Fruit fly (Drosophila melanogaster) whole organism, embryonic: ENCODE data around the gene twf.

Experiments
- Abd-B ChIP-seq: fragments of 200-800 bp; sonication (Bioruptor generic); optimal IDR thresholded peaks from 2 replicates; lab custom pipeline; 2018; ENCODE audit warnings: missing biosample characterization, mild to moderate bottlenecking, missing genetic modification characterization, moderate library complexity
- BtbVII ChIP-seq: fragments of 200-800 bp; sonication (Bioruptor generic); optimal IDR thresholded peaks from 3 replicates; lab custom pipeline; 2017; ENCODE audit warnings: missing biosample characterization, mild to moderate bottlenecking, missing genetic modification characterization
- CG10147 ChIP-seq: fragments of 200-800 bp; sonication (Bioruptor generic); optimal IDR thresholded peaks from 2 replicates; lab custom pipeline; 2019; ENCODE audit warnings: missing biosample characterization, mild to moderate bottlenecking, missing genetic modification characterization, moderate library complexity
- CG10565 ChIP-seq: fragments of 200-800 bp; sonication (Bioruptor generic); optimal IDR thresholded peaks from 3 replicates; lab custom pipeline; 2016; ENCODE audit warnings: missing biosample characterization, mild to moderate bottlenecking, missing genetic modification characterization
- CG15269 ChIP-seq: fragments of 200-800 bp; sonication (Bioruptor generic); optimal IDR thresholded peaks from 2 replicates; lab custom pipeline; 2018; ENCODE audit warnings: missing biosample characterization, mild to moderate bottlenecking, missing genetic modification characterization, moderate library complexity
- CG1603 ChIP-seq: fragments of 200-800 bp; sonication (Bioruptor generic); optimal IDR thresholded peaks from 2 replicates; lab custom pipeline; 2019; ENCODE audit warnings: missing biosample characterization, mild to moderate bottlenecking, missing genetic modification characterization, moderate library complexity
- CG1647 ChIP-seq: fragments of 200-800 bp; sonication (Bioruptor generic); optimal IDR thresholded peaks from 3 replicates; lab custom pipeline; 2016; ENCODE audit warnings: missing biosample characterization, missing genetic modification characterization
- CG16813 ChIP-seq: fragments of 200-800 bp; sonication (Bioruptor generic); IDR thresholded peaks from 3 replicates; pipeline ENCODE4 v1.3.6; 2022; ENCODE audit warnings: missing biosample characterization, missing genetic modification characterization; ENCODE audit not compliant: partially characterized antibody
- CG17802 ChIP-seq: fragments of 200-800 bp; sonication (Bioruptor generic); optimal IDR thresholded peaks from 2 replicates; lab custom pipeline; 2018; ENCODE audit warnings: missing biosample characterization, mild to moderate bottlenecking, missing genetic modification characterization, moderate library complexity
- CG32532 ChIP-seq: fragments of 200-800 bp; sonication (Bioruptor generic); IDR thresholded peaks from 2 replicates; pipeline ENCODE4 v1.3.6; 2022; ENCODE audit warnings: missing biosample characterization, missing genetic modification characterization
- CG32767 ChIP-seq: fragments of 200-800 bp; sonication (Bioruptor generic); IDR thresholded peaks from 2 replicates; pipeline ENCODE4 v1.3.6; 2022; ENCODE audit warnings: missing biosample characterization, missing genetic modification characterization
- CG32772 ChIP-seq: fragments of 200-800 bp; sonication (Bioruptor generic); IDR thresholded peaks from 2 replicates; pipeline ENCODE4 v1.3.6; 2022; ENCODE audit warnings: missing biosample characterization, missing genetic modification characterization
- CG3847 ChIP-seq: fragments of 200-800 bp; sonication (Bioruptor generic); IDR thresholded peaks from 2 replicates; pipeline ENCODE4 v1.3.6; 2022; ENCODE audit warnings: missing biosample characterization, missing genetic modification characterization
- CG3995 ChIP-seq: fragments of 200-800 bp; sonication (Bioruptor generic); optimal IDR thresholded peaks from 3 replicates; lab custom pipeline; 2016; ENCODE audit warnings: missing biosample characterization, missing genetic modification characterization
- CG4854 ChIP-seq: fragments of 200-800 bp; sonication (Bioruptor generic); optimal IDR thresholded peaks from 2 replicates; lab custom pipeline; 2016; ENCODE audit warnings: missing biosample characterization, missing genetic modification characterization, inconsistent platforms
- CG5180 ChIP-seq: fragments of 200-800 bp; sonication (Bioruptor generic); optimal IDR thresholded peaks from 3 replicates; lab custom pipeline; 2017; ENCODE audit warnings: missing biosample characterization, missing genetic modification characterization, mild to moderate bottlenecking, moderate library complexity, missing genetic modification reagents
- CG6765 ChIP-seq: fragments of 200-800 bp; sonication (Bioruptor generic); optimal IDR thresholded peaks from 3 replicates; lab custom pipeline; 2017; ENCODE audit warnings: missing biosample characterization, mild to moderate bottlenecking, missing genetic modification characterization
- CG7987 ChIP-seq: fragments of 200-800 bp; sonication (Bioruptor generic); optimal IDR thresholded peaks from 2 replicates; lab custom pipeline; 2018; ENCODE audit warnings: missing biosample characterization, mild to moderate bottlenecking, missing genetic modification characterization, moderate library complexity
- Dad ChIP-seq: fragments of 200-800 bp; sonication (Bioruptor generic); optimal IDR thresholded peaks from 3 replicates; lab custom pipeline; 2016; ENCODE audit warnings: missing biosample characterization, missing genetic modification characterization
- Dbx ChIP-seq: fragments of 200-800 bp; sonication (Bioruptor generic); IDR thresholded peaks from 3 replicates; pipeline ENCODE4 v1.3.6; 2022; ENCODE audit warnings: missing biosample characterization, missing genetic modification characterization
- HmgD ChIP-seq: fragments of 200-800 bp; sonication (Bioruptor generic); optimal IDR thresholded peaks from 3 replicates; lab custom pipeline; 2016; ENCODE audit warnings: missing biosample characterization, missing genetic modification characterization
- HmgZ ChIP-seq: fragments of 200-800 bp; sonication (Bioruptor generic); optimal IDR thresholded peaks from 2 replicates; lab custom pipeline; 2018; ENCODE audit warnings: missing biosample characterization, mild to moderate bottlenecking, missing genetic modification characterization
- Hmr ChIP-seq: fragments of 200-800 bp; sonication (Bioruptor generic); optimal IDR thresholded peaks from 3 replicates; lab custom pipeline; 2017; ENCODE audit warnings: mild to moderate bottlenecking, missing biosample characterization, missing genetic modification reagents, missing genetic modification characterization
- Kr ChIP-seq: fragments of 200-800 bp; sonication (Bioruptor generic); optimal IDR thresholded peaks from 2 replicates; lab custom pipeline; 2017; ENCODE audit warnings: missing biosample characterization, mild to moderate bottlenecking, missing genetic modification characterization
- MTF-1 ChIP-seq: fragments of 200-800 bp; sonication (Bioruptor generic); optimal IDR thresholded peaks from 2 replicates; lab custom pipeline; 2018; ENCODE audit warnings: missing biosample characterization, mild to moderate bottlenecking, missing genetic modification characterization, borderline replicate concordance
- Max ChIP-seq: fragments of 200-800 bp; sonication (Bioruptor generic); optimal IDR thresholded peaks from 2 replicates; lab custom pipeline; 2016; ENCODE audit warnings: missing biosample characterization, mild to moderate bottlenecking, missing genetic modification characterization
- Mes4 ChIP-seq: fragments of 200-800 bp; sonication (Bioruptor generic); optimal IDR thresholded peaks from 2 replicates; lab custom pipeline; 2016; ENCODE audit warnings: missing biosample characterization, missing genetic modification characterization
- Myb ChIP-seq: fragments of 200-800 bp; sonication (Bioruptor generic); optimal IDR thresholded peaks from 2 replicates; lab custom pipeline; 2016; ENCODE audit warnings: missing biosample characterization, missing genetic modification characterization
- Nf-YB ChIP-seq: fragments of 200-800 bp; sonication (Bioruptor generic); optimal IDR thresholded peaks from 3 replicates; lab custom pipeline; 2019; ENCODE audit warnings: missing biosample characterization, mild to moderate bottlenecking, missing genetic modification characterization, moderate library complexity
- Vsx1 ChIP-seq: fragments of 200-800 bp; sonication (Bioruptor generic); optimal IDR thresholded peaks from 2 replicates; lab custom pipeline; 2017; ENCODE audit warnings: missing biosample characterization, mild to moderate bottlenecking, missing genetic modification characterization, missing genetic modification reagents
- ase ChIP-seq: fragments of 200-800 bp; sonication (Bioruptor generic); IDR thresholded peaks from 3 replicates; pipeline ENCODE4 v1.3.6; 2022; ENCODE audit warnings: missing biosample characterization, missing genetic modification characterization
- bbx ChIP-seq: fragments of 200-800 bp; sonication (Bioruptor generic); IDR thresholded peaks from 2 replicates; pipeline ENCODE4 v1.3.6; 2022; ENCODE audit warnings: missing biosample characterization, missing genetic modification characterization; ENCODE audit not compliant: partially characterized antibody
- cato ChIP-seq: fragments of 200-800 bp; sonication (Bioruptor generic); optimal IDR thresholded peaks from 2 replicates; lab custom pipeline; 2016; ENCODE audit warnings: missing biosample characterization, missing genetic modification characterization, borderline replicate concordance
- chif ChIP-seq, 2 experiments: fragments of 200-800 bp; sonication (Bioruptor generic); optimal IDR thresholded peaks; 3 replicates each; lab custom pipeline; 2016; ENCODE audit warnings: missing biosample characterization in 2 of 2, missing genetic modification characterization in 2 of 2
- cwo ChIP-seq: fragments of 200-800 bp; sonication (Bioruptor generic); optimal IDR thresholded peaks from 3 replicates; lab custom pipeline; 2017; ENCODE audit warnings: missing biosample characterization, missing genetic modification characterization, mild to moderate bottlenecking, moderate library complexity, missing genetic modification reagents
- dmrt99B ChIP-seq: fragments of 200-800 bp; sonication (Bioruptor generic); optimal IDR thresholded peaks from 2 replicates; lab custom pipeline; 2018; ENCODE audit warnings: missing biosample characterization, mild to moderate bottlenecking, missing genetic modification characterization, moderate library complexity
- dpn ChIP-seq, 2 experiments: fragments of 200-800 bp; sonication (Bioruptor generic); optimal IDR thresholded peaks; 3 replicates each; lab custom pipeline; 2016; ENCODE audit warnings: missing biosample characterization in 2 of 2, missing genetic modification characterization in 2 of 2
- exex ChIP-seq: fragments of 200-800 bp; sonication (Bioruptor generic); optimal IDR thresholded peaks from 4 replicates; lab custom pipeline; 2018; ENCODE audit warnings: missing biosample characterization, mild to moderate bottlenecking, missing genetic modification characterization, moderate library complexity
- fd96Cb ChIP-seq: fragments of 200-800 bp; sonication (Bioruptor generic); optimal IDR thresholded peaks from 2 replicates; lab custom pipeline; 2018; ENCODE audit warnings: missing biosample characterization, mild to moderate bottlenecking, missing genetic modification characterization, moderate library complexity
- lola ChIP-seq, 3 experiments: fragments of >200 bp in 2 of 3; fragments of 200-800 bp in 1 of 3; sonication (Bioruptor generic) in 1 of 3; optimal IDR thresholded peaks; 2 replicates each; lab custom pipeline; 2017 to 2019; ENCODE audit warnings: missing biosample characterization in 3 of 3, missing genetic modification characterization in 3 of 3, mild to moderate bottlenecking in 1 of 3, moderate library complexity in 1 of 3
- nom ChIP-seq: fragments of 200-800 bp; sonication (Bioruptor generic); optimal IDR thresholded peaks from 2 replicates; lab custom pipeline; 2017; ENCODE audit warnings: missing biosample characterization, missing genetic modification characterization, mild to moderate bottlenecking, moderate library complexity, missing genetic modification reagents
- pita ChIP-seq: fragments of 200-800 bp; sonication (Bioruptor generic); optimal IDR thresholded peaks from 2 replicates; lab custom pipeline; 2017; ENCODE audit warnings: missing biosample characterization, mild to moderate bottlenecking, missing genetic modification characterization
- psq ChIP-seq: fragments of 200-800 bp; sonication (Bioruptor generic); optimal IDR thresholded peaks from 2 replicates; lab custom pipeline; 2017; ENCODE audit warnings: missing biosample characterization, missing genetic modification characterization
- run ChIP-seq: fragments of 200-800 bp; sonication (Bioruptor generic); optimal IDR thresholded peaks from 3 replicates; lab custom pipeline; 2018; ENCODE audit warnings: missing biosample characterization, mild to moderate bottlenecking, missing genetic modification characterization
- sens ChIP-seq: fragments of 200-800 bp; sonication (Bioruptor generic); peaks from one replicate; lab custom pipeline; 2016; ENCODE audit warnings: missing biosample characterization, missing genetic modification characterization
- trem ChIP-seq: fragments of 200-800 bp; optimal IDR thresholded peaks from 3 replicates; lab custom pipeline; 2019; ENCODE audit warnings: missing biosample characterization, mild to moderate bottlenecking, missing genetic modification characterization, moderate library complexity
- trh ChIP-seq: fragments of 200-800 bp; sonication (Bioruptor generic); optimal IDR thresholded peaks from 2 replicates; lab custom pipeline; 2016; ENCODE audit warnings: missing biosample characterization, missing genetic modification characterization
- wor ChIP-seq: fragments of 200-800 bp; sonication (Bioruptor generic); IDR thresholded peaks from 2 replicates; pipeline ENCODE4 v1.3.6; 2022; ENCODE audit warnings: missing biosample characterization, missing genetic modification characterization

Gene twf

dm6 chr3R:14088887-14089567 is 33.4 kb upstream of the twf start, which contains the start of gene Npc2b:
TSS of gene Npc2b (plus strand) at chr3R:14089517.
- TF ChIP-seq CG10565 (GFP tag; lab: Kevin White, UChicago) (no peak), CG32532 (GFP tag; lab: Robert Waterston, UW) (peak; percentile 79), Dbx (GFP tag; lab: Robert Waterston, UW) (peak; percentile 81), ase (peak; percentile 17; the same call in 1 of the 3 replicates), chif (GFP tag; optimal IDR thresholded peaks at IDR 0.05; lab: Kevin White, UChicago) (peak; percentile 66 to 69), CG3847 (GFP tag; lab: Robert Waterston, UW) (peak; percentile 49; the same call in 1 of the 2 replicates), bbx (GFP tag; lab: Robert Waterston, UW) (peak; percentile 53; the same call in 1 of the 2 replicates), Nf-YB (peak; percentile 15), cato (GFP tag; lab: Kevin White, UChicago) (no peak), CG1603 (peak; percentile 55), CG10147 (GFP tag; lab: Kevin White, UChicago) (no peak), Hmr (GFP tag; lab: Kevin White, UChicago) (peak; percentile 72), wor (no peak), exex (tag; lab: Kevin White, UChicago) (peak; percentile 20), Abd-B (GFP tag; lab: Kevin White, UChicago) (peak; percentile 42), Max (peak; percentile 69), Dad (GFP tag; lab: Kevin White, UChicago) (peak; percentile 20), CG4854 (GFP tag; lab: Kevin White, UChicago) (peak; percentile 60), psq (peak; percentile 18), trh (GFP tag; lab: Kevin White, UChicago) (no peak), CG16813 (peak; percentile 72), CG6765 (GFP tag; lab: Kevin White, UChicago) (peak; percentile 16), Myb (GFP tag; lab: Kevin White, UChicago) (peak; percentile 29), CG5180 (GFP tag; lab: Kevin White, UChicago) (no peak), lola (GFP tag; optimal IDR thresholded peaks at IDR 0.05; lab: Kevin White, UChicago) (peak in 1 of 3 experiments; percentile 12), sens (GFP tag; lab: Kevin White, UChicago) (peak; percentile 92), pita (GFP tag; lab: Kevin White, UChicago) (peak; percentile 11), HmgD (GFP tag; lab: Kevin White, UChicago) (peak; percentile 6), cwo (peak; percentile 35), BtbVII (peak; percentile 32), CG7987 (peak; percentile 50), run (tag; lab: Kevin White, UChicago) (peak; percentile 4), Kr (GFP tag; lab: Kevin White, UChicago) (no peak), trem (peak; percentile 22), dpn (GFP tag; optimal IDR thresholded peaks at IDR 0.05; lab: Kevin White, UChicago) (peak; percentile 54 to 76), MTF-1 (peak; percentile 54), CG32767 (GFP tag; lab: Robert Waterston, UW) (0 out of 2 replicates have a peak, but pooled peaks have one; percentile 32), HmgZ (peak; percentile 79), CG1647 (GFP tag; lab: Kevin White, UChicago) (peak; percentile 4), fd96Cb (tag; lab: Kevin White, UChicago) (peak; percentile 17), CG17802 (peak; percentile 39), CG3995 (no peak), Vsx1 (GFP tag; lab: Kevin White, UChicago) (peak; percentile 42), Mes4 (GFP tag; lab: Kevin White, UChicago) (peak; percentile 10), CG32772 (no peak), nom (peak; percentile 6), dmrt99B (tag; lab: Kevin White, UChicago) (peak; percentile 58), CG15269 (peak; percentile 56)
